Worm (Caenorhabditis elegans) whole organism, L4 larva: ENCODE results near the gene srt-18.
A peak's percentile ranks its signal among the peaks of the same experiment; 100 is the strongest.

Source experiments
- F37D6.2 ChIP-seq: sonication (generic microtip); optimal IDR thresholded peaks from 2 replicates; lab custom pipeline; 2016; ENCODE audit warnings: mild to moderate bottlenecking, missing genetic modification characterization, missing compliant biosample characterization
- ama-1 ChIP-seq: fragments of 150-350 bp; optimal IDR thresholded peaks from 2 replicates; lab custom pipeline; 2014; ENCODE audit warnings: inconsistent platforms, mixed read lengths
- ceh-82 ChIP-seq: sonication (generic microtip); optimal IDR thresholded peaks from 2 replicates; lab custom pipeline; 2017; ENCODE audit warnings: missing biosample characterization, missing genetic modification characterization
- daf-8 ChIP-seq: fragments of 200-800 bp; sonication (Bioruptor generic); IDR thresholded peaks from 2 replicates; pipeline ENCODE4 v1.3.6; 2022; ENCODE audit warnings: missing genetic modification characterization, missing compliant biosample characterization
- hif-1 ChIP-seq, 2 experiments: sonication (generic microtip); optimal IDR thresholded peaks; 2 replicates each; lab custom pipeline; 2016 to 2017; ENCODE audit warnings: missing compliant biosample characterization in 2 of 2, missing genetic modification characterization in 2 of 2, missing genetic modification reagents in 2 of 2, missing genotype in 2 of 2, mild to moderate bottlenecking in 1 of 2
- mep-1 ChIP-seq: fragments of 150-350 bp; sonication (generic microtip); optimal IDR thresholded peaks from 3 replicates; lab custom pipeline; 2014; ENCODE audit warnings: missing biosample characterization, missing genetic modification characterization
- nhr-237 ChIP-seq: sonication (generic microtip); optimal IDR thresholded peaks from 2 replicates; lab custom pipeline; 2017; ENCODE audit warnings: missing biosample characterization, missing genetic modification characterization
- unc-39 ChIP-seq: sonication (generic microtip); optimal IDR thresholded peaks from 2 replicates; lab custom pipeline; 2017; ENCODE audit warnings: missing biosample characterization, missing genetic modification characterization
- unc-62 ChIP-seq, 3 experiments: fragments of 150-350 bp in 1 of 3; sonication (generic microtip); optimal IDR thresholded peaks in 2 of 3; peaks in 1 of 3; 1 replicate in 1 of 3; 2 replicates in 2 of 3; lab custom pipeline; 2014 to 2017; ENCODE audit warnings: missing biosample characterization in 3 of 3, missing genetic modification characterization in 3 of 3, missing genetic modification reagents in 3 of 3, missing genotype in 1 of 3

ce11 chrV:9018871-9019270 is 3.4 kb upstream of the srt-18 start:
- TF ChIP-seq daf-8 (GFP tag; lab: Robert Waterston, UW) (no peak), mep-1 (tag; lab: Kevin White, UChicago) (no peak), unc-39 (tag; lab: Kevin White, UChicago) (no peak), ceh-82 (tag; lab: Kevin White, UChicago) (no peak), nhr-237 (tag; lab: Kevin White, UChicago) (no peak), hif-1 (tag; optimal IDR thresholded peaks at IDR 0.05; lab: Kevin White, UChicago) (no peak), F37D6.2 (tag; lab: Kevin White, UChicago) (no peak), unc-62 (GFP tag; optimal IDR thresholded peaks at IDR 0.05 in 1 of 2; lab: Kevin White, UChicago) (peak in 1 of 2 experiments; percentile 97), unc-62 (tag; optimal IDR thresholded peaks at IDR 0.05; lab: Kevin White, UChicago) (no peak), ama-1 (lab: Kevin White, UChicago) (no peak)
